Worm (Caenorhabditis elegans): ENCODE measurements around the gene prx-2.

ce11 chrIV:11623060-11623459 lies 20.9 kb upstream of the prx-2 start, which contains the start of gene lys-4:
- no peak for TF ChIP-seq ama-1 (optimal IDR thresholded peaks at IDR 0.05)
- TF ChIP-seq rnt-1 (tag; optimal IDR thresholded peaks at IDR 0.05), result no peak
- TF ChIP-seq lin-11 (tag; optimal IDR thresholded peaks at IDR 0.05), result no peak
- no peak for TF ChIP-seq ceh-19 (GFP tag; optimal IDR thresholded peaks at IDR 0.05)
- no peak for TF ChIP-seq ceh-14 (tag; optimal IDR thresholded peaks at IDR 0.05)
- TF ChIP-seq ceh-24 (tag; optimal IDR thresholded peaks at IDR 0.05), result no peak
- TF ChIP-seq nhr-11 (tag; optimal IDR thresholded peaks at IDR 0.05), result no peak
- TF ChIP-seq pqm-1 (tag; optimal IDR thresholded peaks at IDR 0.05), result no peak
- no peak for TF ChIP-seq unc-3 (GFP tag; conservative IDR thresholded peaks at IDR 0.05)
- no peak for TF ChIP-seq unc-3 (tag; optimal IDR thresholded peaks at IDR 0.05)
- no peak for TF ChIP-seq sox-4 (tag; optimal IDR thresholded peaks at IDR 0.05)
- no peak for TF ChIP-seq hlh-6 (tag; optimal IDR thresholded peaks at IDR 0.05)
- no peak for TF ChIP-seq ttx-3 (tag; optimal IDR thresholded peaks at IDR 0.05)
- no peak for TF ChIP-seq lim-6 (tag; optimal IDR thresholded peaks at IDR 0.05)
- no peak for TF ChIP-seq nhr-232 (tag; optimal IDR thresholded peaks at IDR 0.05)

Data from whole organism, late embryonic.